Worm (Caenorhabditis elegans) whole organism, L3 larva: Measurements from ENCODE around the gene C06G4.6.

Experiments used
- ceh-28 ChIP-seq: fragments of 150-350 bp; optimal IDR thresholded peaks from 2 replicates; lab custom pipeline; 2014; ENCODE audit warnings: missing biosample characterization, missing genetic modification reagents, missing genetic modification characterization
- fos-1 ChIP-seq: fragments of 150-350 bp; optimal IDR thresholded peaks from 2 replicates; lab custom pipeline; 2014; ENCODE audit warnings: missing biosample characterization, missing genetic modification characterization
- jun-1 ChIP-seq: fragments of 150-350 bp; optimal IDR thresholded peaks from 2 replicates; lab custom pipeline; 2014; ENCODE audit warnings: missing biosample characterization, missing genetic modification reagents, missing genetic modification characterization
- lin-39 ChIP-seq: fragments of 150-350 bp; optimal IDR thresholded peaks from 2 replicates; lab custom pipeline; 2018; ENCODE audit warnings: missing biosample characterization, missing genetic modification reagents, missing genetic modification characterization
- mdl-1 ChIP-seq: fragments of 150-350 bp; optimal IDR thresholded peaks from 2 replicates; lab custom pipeline; 2014; ENCODE audit warnings: missing biosample characterization, missing genetic modification characterization
- nhr-11 ChIP-seq: fragments of 150-350 bp; optimal IDR thresholded peaks from 2 replicates; lab custom pipeline; 2014; ENCODE audit warnings: missing biosample characterization, missing genetic modification characterization
- nhr-237 ChIP-seq: fragments of 150-350 bp; optimal IDR thresholded peaks from 2 replicates; lab custom pipeline; 2014; ENCODE audit warnings: missing biosample characterization, missing genetic modification characterization
- nhr-76 ChIP-seq: fragments of 150-350 bp; sonication (generic microtip); optimal IDR thresholded peaks from 5 replicates; lab custom pipeline; 2014; ENCODE audit warnings: missing biosample characterization, missing genetic modification characterization
- nhr-77 ChIP-seq: fragments of 150-350 bp; optimal IDR thresholded peaks from 2 replicates; lab custom pipeline; 2014; ENCODE audit warnings: missing biosample characterization, missing genetic modification characterization
- tbx-2 ChIP-seq: sonication (generic microtip); optimal IDR thresholded peaks from 2 replicates; lab custom pipeline; 2016; ENCODE audit warnings: mild to moderate bottlenecking, missing genetic modification characterization, missing compliant biosample characterization
- unc-62 ChIP-seq: fragments of 150-350 bp; sonication (generic microtip); optimal IDR thresholded peaks from 4 replicates; lab custom pipeline; 2014; ENCODE audit warnings: missing biosample characterization, missing genetic modification reagents, missing genetic modification characterization
- ztf-11 ChIP-seq: fragments of 150-350 bp; optimal IDR thresholded peaks from 2 replicates; lab custom pipeline; 2014; ENCODE audit warnings: missing biosample characterization, missing genetic modification characterization
- ztf-4 ChIP-seq: fragments of 150-350 bp; optimal IDR thresholded peaks from 2 replicates; lab custom pipeline; 2014; ENCODE audit warnings: missing biosample characterization, missing genetic modification characterization

DNA sequence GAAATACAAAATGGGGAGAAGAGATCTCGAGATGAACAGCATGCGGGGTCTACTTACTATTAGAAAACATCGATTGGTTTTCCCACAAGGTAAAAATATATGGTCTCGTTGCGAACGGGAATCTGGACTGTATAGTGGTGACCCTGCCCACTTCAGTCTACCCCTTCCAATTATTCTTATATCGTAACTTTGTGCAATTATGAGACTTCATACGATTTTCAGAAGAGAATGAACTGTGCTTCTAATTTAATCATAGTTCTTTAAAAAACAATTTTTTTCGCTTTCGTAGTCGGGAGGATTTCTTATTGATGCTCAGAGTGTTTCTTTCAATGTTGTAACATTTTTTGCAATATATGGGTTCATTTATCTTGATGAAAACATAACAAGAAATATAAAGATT lies 32.1 kb upstream of the C06G4.6 start, which contains the start of gene F54H12.5:
- TF ChIP-seq mdl-1 (no peak), nhr-76 (tag; lab: Kevin White, UChicago) (no peak), nhr-237 (no peak), nhr-11 (tag; lab: Kevin White, UChicago) (no peak), lin-39 (tag; lab: Kevin White, UChicago) (no peak), ceh-28 (tag; lab: Kevin White, UChicago) (no peak), nhr-77 (tag; lab: Kevin White, UChicago) (no peak), tbx-2 (tag; lab: Kevin White, UChicago) (no peak), unc-62 (GFP tag; lab: Kevin White, UChicago) (no peak), jun-1 (no peak), ztf-11 (tag; lab: Kevin White, UChicago) (no peak), fos-1 (tag; lab: Kevin White, UChicago) (no peak), ztf-4 (tag; lab: Kevin White, UChicago) (no peak)
